Worm (Caenorhabditis elegans): ENCODE data around the gene rmd-2.

- TF ChIP-seq elt-3 (tag; optimal IDR thresholded peaks at IDR 0.05) (no peak), ama-1 (optimal IDR thresholded peaks at IDR 0.05) (no peak), nhr-71 (tag; optimal IDR thresholded peaks at IDR 0.05) (peak; percentile 77), ceh-82 (tag; optimal IDR thresholded peaks at IDR 0.05) (no peak), dpl-1 (GFP tag; optimal IDR thresholded peaks at IDR 0.05) (no peak), pqm-1 (tag; optimal IDR thresholded peaks at IDR 0.05) (no peak), lsy-2 (tag; optimal IDR thresholded peaks at IDR 0.05) (peak; percentile 24 to 48), fos-1 (tag; optimal IDR thresholded peaks at IDR 0.05) (no peak), nhr-11 (tag; optimal IDR thresholded peaks at IDR 0.05) (no peak), nhr-20 (tag; optimal IDR thresholded peaks at IDR 0.05) (peak; percentile 49), unc-86 (tag; optimal IDR thresholded peaks at IDR 0.05) (no peak)
Observed at ce11 chrV:9958654-9959053, 27.4 kb downstream of the rmd-2 start.
